Worm (Caenorhabditis elegans) whole organism, mixed stage, embryonic: ENCODE data around the gene clec-32.

Experiments used
- ceh-43 ChIP-seq: fragments of 200-800 bp; sonication (Bioruptor generic); optimal IDR thresholded peaks from 2 replicates; lab custom pipeline; 2018; ENCODE audit warnings: mild to moderate bottlenecking, missing genetic modification characterization, moderate library complexity, missing compliant biosample characterization
- ces-1 ChIP-seq: fragments of 150-350 bp; optimal IDR thresholded peaks from 2 replicates; lab custom pipeline; 2014; ENCODE audit warnings: missing biosample characterization, missing genetic modification reagents, missing genetic modification characterization
- elt-3 ChIP-seq: fragments of 150-350 bp; optimal IDR thresholded peaks from 2 replicates; lab custom pipeline; 2014; ENCODE audit warnings: missing biosample characterization, missing genetic modification characterization
- lin-13 ChIP-seq: fragments of 150-350 bp; optimal IDR thresholded peaks from 2 replicates; lab custom pipeline; 2014; ENCODE audit warnings: missing biosample characterization, missing genetic modification characterization
- lsy-2 ChIP-seq: fragments of 150-350 bp; optimal IDR thresholded peaks from 2 replicates; lab custom pipeline; 2014; ENCODE audit warnings: missing biosample characterization, missing genetic modification characterization
- mls-2 ChIP-seq: sonication (generic microtip); optimal IDR thresholded peaks from 2 replicates; lab custom pipeline; 2016; ENCODE audit warnings: mild to moderate bottlenecking, missing genetic modification characterization, moderate library complexity, missing compliant biosample characterization
- nhr-12 ChIP-seq: fragments of 150-350 bp; optimal IDR thresholded peaks from 2 replicates; lab custom pipeline; 2014; ENCODE audit warnings: missing biosample characterization, missing genetic modification characterization
- nhr-76 ChIP-seq: sonication (generic microtip); optimal IDR thresholded peaks from 2 replicates; lab custom pipeline; 2017; ENCODE audit warnings: missing biosample characterization, missing genetic modification characterization
- pha-4 ChIP-seq: fragments of 150-350 bp; optimal IDR thresholded peaks from 2 replicates; lab custom pipeline; 2018; ENCODE audit warnings: missing biosample characterization, missing genetic modification reagents, missing genetic modification characterization
- snpc-4 ChIP-seq: fragments of 150-350 bp; optimal IDR thresholded peaks from 2 replicates; lab custom pipeline; 2014; ENCODE audit warnings: missing biosample characterization, missing genetic modification characterization
- unc-39 ChIP-seq: fragments of 150-350 bp; optimal IDR thresholded peaks from 2 replicates; lab custom pipeline; 2014; ENCODE audit warnings: missing biosample characterization, missing genetic modification characterization
- ztf-11 ChIP-seq: fragments of 150-350 bp; optimal IDR thresholded peaks from 2 replicates; lab custom pipeline; 2014; ENCODE audit warnings: missing biosample characterization, missing genetic modification characterization

DNA sequence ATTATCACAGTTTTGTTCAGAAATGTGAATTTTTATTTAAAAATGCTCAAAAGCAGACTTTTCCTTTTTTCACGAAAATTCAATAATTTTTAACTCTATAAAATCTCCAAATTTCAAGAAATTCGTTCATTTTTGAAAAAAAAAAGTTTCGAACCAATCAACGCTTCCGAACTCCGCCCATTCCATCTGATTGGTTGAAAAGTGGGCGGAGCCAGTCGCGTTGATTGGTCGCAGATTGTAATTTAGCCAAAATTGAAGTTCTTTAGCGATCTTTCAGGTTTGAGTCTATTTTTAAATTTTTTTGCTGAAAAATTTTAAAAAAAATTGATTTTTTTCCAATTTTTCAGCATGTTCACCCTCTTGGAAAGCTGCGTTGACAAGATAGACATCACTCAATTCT is 49.2 kb downstream of the clec-32 start:
- no peak for TF ChIP-seq unc-39 (tag; lab: Kevin White, UChicago)
- TF ChIP-seq mls-2 (tag; lab: Kevin White, UChicago), result no peak
- TF ChIP-seq ces-1, result no peak
- TF ChIP-seq nhr-76 (tag; lab: Kevin White, UChicago), result no peak
- no peak for TF ChIP-seq pha-4
- no peak for TF ChIP-seq elt-3
- no peak for TF ChIP-seq nhr-12
- no peak for TF ChIP-seq snpc-4 (tag; lab: Kevin White, UChicago)
- TF ChIP-seq ztf-11 (tag; lab: Kevin White, UChicago), result no peak
- no peak for TF ChIP-seq lsy-2
- no peak for TF ChIP-seq lin-13 (tag; lab: Kevin White, UChicago)
- TF ChIP-seq ceh-43 (GFP tag; lab: Kevin White, UChicago), result no peak
